Fruit fly (Drosophila melanogaster): ENCODE data around the gene CG15399.

Gene CG15399

DNA sequence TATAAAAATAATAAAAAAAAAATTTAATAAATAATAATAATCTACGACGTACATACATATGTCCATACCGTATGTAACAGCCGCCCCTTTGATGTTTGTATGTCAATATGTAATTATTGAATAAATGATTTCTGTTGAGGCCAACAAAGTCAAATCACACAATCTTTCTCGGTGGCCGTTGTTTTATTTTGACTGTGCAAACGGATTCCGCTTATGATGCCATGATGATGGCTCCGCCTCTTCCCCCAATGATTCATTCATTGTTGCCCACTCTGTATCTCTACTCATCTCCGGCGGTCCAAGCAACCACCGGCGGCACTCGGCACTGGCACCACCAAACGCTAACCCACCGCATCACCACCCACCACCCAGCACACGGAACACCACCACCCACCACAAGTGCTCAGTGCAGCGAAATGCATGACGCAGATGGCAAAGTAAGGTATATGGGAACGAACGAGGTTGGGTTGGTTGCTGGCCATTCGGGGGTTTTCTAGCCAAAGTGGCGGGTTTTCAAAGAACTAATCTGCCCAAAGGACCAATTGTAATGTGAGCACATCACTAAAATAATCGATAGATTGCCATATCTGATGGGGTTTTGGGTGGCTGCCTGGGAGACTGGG is 22.3 kb downstream of the CG15399 start (continued):
- no peak for TF ChIP-seq Hr51 (GFP tag; optimal IDR thresholded peaks at IDR 0.05)
- no peak for TF ChIP-seq Bteb2 (GFP tag; optimal IDR thresholded peaks at IDR 0.05)
- TF ChIP-seq luna (GFP tag; optimal IDR thresholded peaks at IDR 0.05): no peak
- TF ChIP-seq Stat92E (GFP tag; optimal IDR thresholded peaks at IDR 0.05): no peak
- TF ChIP-seq tap (tag; optimal IDR thresholded peaks at IDR 0.05): no peak
- TF ChIP-seq CG12071 (GFP tag; optimal IDR thresholded peaks at IDR 0.05): peak; percentile 52
- no peak for TF ChIP-seq CG10462 (GFP tag; optimal IDR thresholded peaks at IDR 0.05)
- TF ChIP-seq CG17912 (GFP tag; optimal IDR thresholded peaks at IDR 0.05): no peak
- TF ChIP-seq gro (GFP tag; optimal IDR thresholded peaks at IDR 0.05): no peak
- TF ChIP-seq CG16863 (GFP tag; optimal IDR thresholded peaks at IDR 0.05): no peak
- TF ChIP-seq yki (optimal IDR thresholded peaks at IDR 0.05): no peak
- TF ChIP-seq Sry-δ (GFP tag; optimal IDR thresholded peaks at IDR 0.05): peak; percentile 51
- no peak for TF ChIP-seq CG33557 (GFP tag; optimal IDR thresholded peaks at IDR 0.05)
- TF ChIP-seq CG9876 (GFP tag; optimal IDR thresholded peaks at IDR 0.05): no peak
- TF ChIP-seq CG5953 (GFP tag; IDR thresholded peaks at IDR 0.05): no peak
- no peak for TF ChIP-seq tio (GFP tag; optimal IDR thresholded peaks at IDR 0.05)
- no peak for TF ChIP-seq jigr1 (GFP tag; IDR thresholded peaks at IDR 0.05)
- TF ChIP-seq CG17361 (GFP tag; IDR thresholded peaks at IDR 0.05): no peak
- no peak for TF ChIP-seq Opbp (GFP tag; IDR thresholded peaks at IDR 0.05; ENCODE audit: partially characterized antibody)
- TF ChIP-seq Scr (GFP tag; IDR thresholded peaks at IDR 0.05; ENCODE audit: partially characterized antibody): no peak
- TF ChIP-seq CG31388 (GFP tag; optimal IDR thresholded peaks at IDR 0.05): no peak
- no peak for TF ChIP-seq insv (GFP tag; optimal IDR thresholded peaks at IDR 0.05)
- TF ChIP-seq CG7271 (tag; optimal IDR thresholded peaks at IDR 0.05): no peak
- no peak for TF ChIP-seq klu (GFP tag; IDR thresholded peaks at IDR 0.05)
- TF ChIP-seq CG17568 (GFP tag; optimal IDR thresholded peaks at IDR 0.05): no peak
- no peak for TF ChIP-seq Max (GFP tag; optimal IDR thresholded peaks at IDR 0.05)
- no peak for TF ChIP-seq danr (GFP tag; IDR thresholded peaks at IDR 0.05)
- no peak for TF ChIP-seq CG30403 (GFP tag; optimal IDR thresholded peaks at IDR 0.05)
- no peak for TF ChIP-seq CG2678 (tag; optimal IDR thresholded peaks at IDR 0.05)
- TF ChIP-seq Ada2b (GFP tag; IDR thresholded peaks at IDR 0.05): no peak
- no peak for TF ChIP-seq CG17328 (GFP tag; IDR thresholded peaks at IDR 0.05)
- no peak for TF ChIP-seq Optix (GFP tag; IDR thresholded peaks at IDR 0.05)
- no peak for TF ChIP-seq pita (GFP tag; optimal IDR thresholded peaks at IDR 0.05)
- no peak for TF ChIP-seq slou (GFP tag; optimal IDR thresholded peaks at IDR 0.05)
- no peak for TF ChIP-seq Meics (GFP tag; optimal IDR thresholded peaks at IDR 0.05)
- no peak for TF ChIP-seq az2 (GFP tag; optimal IDR thresholded peaks at IDR 0.05)
- TF ChIP-seq dysf (GFP tag; IDR thresholded peaks at IDR 0.05): no peak
- peak; percentile 29 for TF ChIP-seq NfI (GFP tag; optimal IDR thresholded peaks at IDR 0.05)
- peak; percentile 43 for TF ChIP-seq Myb (GFP tag; optimal IDR thresholded peaks at IDR 0.05)
- TF ChIP-seq oc (tag; optimal IDR thresholded peaks at IDR 0.05): no peak
- TF ChIP-seq CG11696 (GFP tag; IDR thresholded peaks at IDR 0.05): no peak
- no peak for TF ChIP-seq CG10366 (GFP tag; IDR thresholded peaks at IDR 0.05)
- TF ChIP-seq CG9797 (GFP tag; optimal IDR thresholded peaks at IDR 0.05): peak; percentile 12
- no peak for TF ChIP-seq trh (GFP tag; optimal IDR thresholded peaks at IDR 0.05)
- no peak for TF ChIP-seq Hand (GFP tag; optimal IDR thresholded peaks at IDR 0.05)
- no peak for TF ChIP-seq phol (tag; optimal IDR thresholded peaks at IDR 0.05)
- no peak for TF ChIP-seq slbo (GFP tag; IDR thresholded peaks at IDR 0.05)
- no peak for TF ChIP-seq CG8765 (GFP tag; IDR thresholded peaks at IDR 0.05)
- no peak for TF ChIP-seq Dad (GFP tag; optimal IDR thresholded peaks at IDR 0.05)
- no peak for TF ChIP-seq sug (tag; optimal IDR thresholded peaks at IDR 0.05)
- no peak for TF ChIP-seq CG34224 (GFP tag; IDR thresholded peaks at IDR 0.05; ENCODE audit: partially characterized antibody)
- TF ChIP-seq MBD-R2 (GFP tag; IDR thresholded peaks at IDR 0.05): no peak

All from whole organism, embryonic.